Fruit fly (Drosophila melanogaster) whole organism: Measurements from ENCODE around the gene ath.

Experiments used
- CG8478 ChIP-seq: fragments of >200 bp; optimal IDR thresholded peaks from 2 replicates; lab custom pipeline; 2018; ENCODE audit warnings: inconsistent platforms
- Dll ChIP-seq: fragments of >200 bp; optimal IDR thresholded peaks from 2 replicates; lab custom pipeline; 2017
- pan ChIP-seq: fragments of >200 bp; optimal IDR thresholded peaks from 2 replicates; lab custom pipeline; 2017
- psq ChIP-seq: fragments of >200 bp; optimal IDR thresholded peaks from 2 replicates; lab custom pipeline; 2017
- usp ChIP-seq: fragments of >200 bp; optimal IDR thresholded peaks from 2 replicates; lab custom pipeline; 2017; ENCODE audit warnings: missing biosample characterization, missing genetic modification characterization, mixed read lengths

DNA sequence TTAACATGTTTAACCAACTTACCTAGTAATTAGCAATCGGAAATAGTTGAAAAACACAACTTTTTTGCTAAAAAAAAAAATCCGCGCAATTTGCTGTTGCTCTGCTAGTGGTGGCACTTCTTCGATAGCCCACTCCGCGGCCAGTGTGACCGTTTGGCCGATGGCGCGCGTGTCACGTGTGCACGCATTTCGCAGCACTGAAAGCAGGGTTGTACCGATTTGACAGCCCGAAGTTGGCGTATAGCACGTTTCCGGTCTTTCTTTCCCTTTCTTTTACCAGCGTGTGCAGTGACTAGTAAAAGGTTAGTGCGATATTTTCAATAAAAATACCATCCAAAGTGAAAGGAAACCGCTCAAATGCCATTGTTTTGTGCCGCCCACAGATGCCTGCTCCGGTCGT is 10.1 kb upstream of the ath start, which contains the start of the genes Ripalpha and RpL7:
- TF ChIP-seq usp (GFP tag; lab: Kevin White, UChicago), result no peak
- TF ChIP-seq pan, result no peak
- no peak for TF ChIP-seq psq (lab: Kevin White, UChicago)
- TF ChIP-seq Dll (lab: Kevin White, UChicago), result no peak
- no peak for TF ChIP-seq CG8478 (lab: Kevin White, UChicago)
